Fruit fly (Drosophila melanogaster): ENCODE measurements around the gene Myb.
A peak's percentile ranks its signal among the peaks of the same experiment; 100 is the strongest.

DNA sequence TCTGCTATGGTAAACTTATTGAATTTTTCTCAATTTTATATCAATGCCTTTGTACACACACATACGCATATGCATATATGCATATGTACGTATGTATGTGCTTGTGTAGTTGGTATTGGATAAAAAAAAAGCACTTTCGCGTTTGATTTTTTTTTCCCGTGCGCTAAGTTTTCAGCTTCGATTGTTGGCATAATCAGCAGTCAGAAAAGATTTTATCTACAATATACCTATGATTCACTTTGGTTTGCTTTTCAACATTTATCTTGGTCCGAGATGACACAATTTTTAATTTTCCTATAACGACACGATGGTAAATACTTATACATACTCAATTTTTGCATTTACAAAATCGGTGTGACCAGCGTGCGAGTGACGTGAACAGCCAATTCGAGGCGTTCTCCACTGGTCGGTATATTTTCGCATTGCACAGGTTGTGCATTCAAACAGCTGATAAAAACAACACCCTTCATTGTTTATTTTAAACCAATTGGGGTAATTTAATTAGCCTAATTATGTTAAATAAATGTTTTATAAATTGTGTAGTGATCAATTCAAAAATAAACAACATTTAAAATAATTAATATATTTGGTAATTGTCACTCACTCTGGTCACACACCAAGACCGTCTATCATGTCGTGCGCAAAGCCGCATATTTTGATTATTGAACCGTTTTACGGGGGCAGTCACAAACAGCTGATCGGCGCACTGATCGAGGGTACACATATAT, 4.6 kb downstream of the Myb start, which contains the start of the genes UBL3 and CG15914:
- TF ChIP-seq h (GFP tag; optimal IDR thresholded peaks at IDR 0.05) (peak; percentile 51), sv (GFP tag; optimal IDR thresholded peaks at IDR 0.05) (no peak), Sp1 (GFP tag; optimal IDR thresholded peaks at IDR 0.05) (peak; percentile 32), Vsx2 (GFP tag; optimal IDR thresholded peaks at IDR 0.05; ENCODE audit: partially characterized antibody) (no peak), OdsH (GFP tag; optimal IDR thresholded peaks at IDR 0.05) (peak; percentile 18), Jra (GFP tag; optimal IDR thresholded peaks at IDR 0.05) (peak; percentile 6), Dif (GFP tag; optimal IDR thresholded peaks at IDR 0.05; ENCODE audit: partially characterized antibody) (no peak), CG32264 (GFP tag; optimal IDR thresholded peaks at IDR 0.05) (no peak)

Data from whole organism, wandering third instar larva.